Worm (Caenorhabditis elegans): ENCODE results near the gene coa-1.

Gene coa-1

ce11 chrIV:204998-205397 lies at the start of gene coa-1:
coa-1 (plus strand) TSS chrIV:205298.
- TF ChIP-seq fkh-6 (tag; optimal IDR thresholded peaks at IDR 0.05) = no peak
- no peak for TF ChIP-seq nfya-1 (tag; optimal IDR thresholded peaks at IDR 0.05)
- TF ChIP-seq lim-6 (tag; optimal IDR thresholded peaks at IDR 0.05) = no peak
- TF ChIP-seq eyg-1 (tag; optimal IDR thresholded peaks at IDR 0.05) = no peak
- TF ChIP-seq mec-3 (tag; optimal IDR thresholded peaks at IDR 0.05; ENCODE audit: borderline replicate concordance) = no peak
- TF ChIP-seq sox-2 (GFP tag; IDR thresholded peaks at IDR 0.05) = no peak
- no peak for TF ChIP-seq ztf-16 (tag; optimal IDR thresholded peaks at IDR 0.05)
- no peak for TF ChIP-seq hlh-15 (tag; optimal IDR thresholded peaks at IDR 0.05)

ce11 chrIV:157809-158208 lies 47.3 kb upstream of the coa-1 start, which contains the start of gene gegf-1:
gegf-1 (minus strand) TSS chrIV:157909.
- TF ChIP-seq C38D4.7 (GFP tag; optimal IDR thresholded peaks at IDR 0.05) (no peak), ceh-22 (tag; optimal IDR thresholded peaks at IDR 0.05) (no peak), mec-3 (tag; optimal IDR thresholded peaks at IDR 0.05; ENCODE audit: borderline replicate concordance) (no peak), ets-4 (tag; optimal IDR thresholded peaks at IDR 0.05) (no peak), ceh-19 (GFP tag; optimal IDR thresholded peaks at IDR 0.05) (no peak)

ce11 chrIV:158662-159061 lies 46.4 kb upstream of the coa-1 start, which contains the start of gene Y38C1AA.7:
Y38C1AA.7 (plus strand) TSS chrIV:158962.
- TF ChIP-seq dve-1 (tag; optimal IDR thresholded peaks at IDR 0.05) (no peak), fkh-6 (tag; optimal IDR thresholded peaks at IDR 0.05) (no peak), hlh-6 (tag; optimal IDR thresholded peaks at IDR 0.05) (no peak), ceh-24 (tag; optimal IDR thresholded peaks at IDR 0.05) (no peak), ref-2 (tag; optimal IDR thresholded peaks at IDR 0.05) (no peak), ceh-31 (tag; optimal IDR thresholded peaks at IDR 0.05) (no peak), ceh-6 (GFP tag; optimal IDR thresholded peaks at IDR 0.05) (no peak), mec-3 (tag; optimal IDR thresholded peaks at IDR 0.05; ENCODE audit: borderline replicate concordance) (no peak), unc-3 (GFP tag; conservative IDR thresholded peaks at IDR 0.05) (no peak), unc-3 (tag; optimal IDR thresholded peaks at IDR 0.05) (no peak), lin-11 (tag; optimal IDR thresholded peaks at IDR 0.05) (no peak), ets-4 (tag; optimal IDR thresholded peaks at IDR 0.05) (no peak), fax-1 (tag; optimal IDR thresholded peaks at IDR 0.05) (no peak), tbx-7 (tag; optimal IDR thresholded peaks at IDR 0.05) (no peak)

ce11 chrIV:159864-160263 lies 45.2 kb upstream of the coa-1 start, which contains the start of gene Y38C1AA.19:
Y38C1AA.19 (plus strand) TSS chrIV:160164.
- TF ChIP-seq pag-3 (tag; optimal IDR thresholded peaks at IDR 0.05; ENCODE audit: borderline replicate concordance) = no peak
- TF ChIP-seq hlh-30 (tag; optimal IDR thresholded peaks at IDR 0.05; ENCODE audit: insufficient read depth) = no peak
- no peak for TF ChIP-seq gmeb-2 (tag; optimal IDR thresholded peaks at IDR 0.05)
- no peak for TF ChIP-seq tbx-2 (tag; optimal IDR thresholded peaks at IDR 0.05)
- TF ChIP-seq ceh-31 (tag; optimal IDR thresholded peaks at IDR 0.05) = no peak

- TF ChIP-seq unc-86 (tag; optimal IDR thresholded peaks at IDR 0.05) (no peak), che-1 (tag; optimal IDR thresholded peaks at IDR 0.05) (no peak), ceh-14 (tag; optimal IDR thresholded peaks at IDR 0.05) (no peak), K09A11.1 (tag; optimal IDR thresholded peaks at IDR 0.05; ENCODE audit: insufficient read depth) (no peak), ceh-48 (tag; optimal IDR thresholded peaks at IDR 0.05) (no peak), Y22D7AL.16 (tag; optimal IDR thresholded peaks at IDR 0.05) (no peak), ceh-31 (tag; optimal IDR thresholded peaks at IDR 0.05) (no peak), tbx-7 (tag; optimal IDR thresholded peaks at IDR 0.05) (no peak), sox-2 (GFP tag; IDR thresholded peaks at IDR 0.05) (no peak), ztf-16 (tag; optimal IDR thresholded peaks at IDR 0.05) (no peak), syd-9 (tag; optimal IDR thresholded peaks at IDR 0.05) (no peak), fkh-10 (GFP tag; optimal IDR thresholded peaks at IDR 0.05) (no peak), hlh-13 (GFP tag; optimal IDR thresholded peaks at IDR 0.05) (no peak), npax-4 (tag; optimal IDR thresholded peaks at IDR 0.05) (no peak)
These were observed 42.6 kb upstream of the coa-1 start, which contains the start of gene Y38C1AA.6 for ce11 chrIV:162530-162929. Y38C1AA.6 (plus strand) TSS chrIV:162830.

All from whole organism, late embryonic.